Fruit fly (Drosophila melanogaster) whole organism: ENCODE data around the gene GlyRS.
A peak's percentile ranks its signal among the peaks of the same experiment; 100 is the strongest.

ENCODE experiments used
- Dll ChIP-seq: fragments of >200 bp; optimal IDR thresholded peaks from 2 replicates; lab custom pipeline; 2017
- psq ChIP-seq: fragments of >200 bp; optimal IDR thresholded peaks from 2 replicates; lab custom pipeline; 2017
- usp ChIP-seq: fragments of >200 bp; optimal IDR thresholded peaks from 2 replicates; lab custom pipeline; 2017; ENCODE audit warnings: missing biosample characterization, missing genetic modification characterization, mixed read lengths

DNA sequence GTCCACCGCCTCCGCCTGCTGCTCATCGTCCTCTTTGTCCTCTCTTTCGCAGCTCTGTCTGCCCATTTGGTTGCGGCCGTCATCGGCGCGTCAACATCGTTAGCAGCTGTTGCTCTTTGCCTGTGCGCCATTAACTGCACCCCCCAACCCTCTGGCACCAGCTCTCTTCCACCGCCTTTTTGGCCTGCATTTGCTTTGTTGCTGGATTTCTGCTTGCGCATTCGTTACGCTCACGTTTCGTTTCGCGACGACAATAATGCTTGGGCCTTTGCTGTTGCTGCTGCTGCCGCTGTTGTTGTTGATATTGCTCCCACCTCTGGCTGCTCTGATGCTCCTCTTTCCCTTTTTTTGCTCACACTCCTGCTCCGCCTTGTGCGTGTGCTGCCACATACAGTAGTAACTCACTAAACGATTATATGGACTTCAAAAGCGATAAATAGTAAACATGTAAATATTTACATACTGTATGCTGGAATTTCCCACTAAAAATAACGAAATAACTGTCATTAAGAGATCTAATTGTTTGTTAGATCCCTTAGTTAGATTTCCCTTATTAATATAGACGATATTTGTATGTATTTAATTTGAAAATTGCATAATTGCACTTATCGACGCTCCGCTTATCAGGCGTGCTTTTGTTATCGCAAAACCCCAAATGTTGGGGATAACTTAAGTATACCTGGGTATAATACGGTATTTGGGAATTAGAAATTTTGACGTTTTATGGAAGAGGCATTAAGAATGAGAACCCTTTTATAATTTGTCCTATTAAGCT lies 6.9 kb downstream of the GlyRS start:
- TF ChIP-seq Dll (lab: Kevin White, UChicago), result peak; percentile 68
- no peak for TF ChIP-seq usp
- no peak for TF ChIP-seq psq (lab: Kevin White, UChicago)
